Fruit fly (Drosophila melanogaster) whole organism, prepupa: ENCODE results near the gene Mpcp2.

Source experiments
- Blimp-1 ChIP-seq: fragments of 200-800 bp; sonication (Bioruptor generic); optimal IDR thresholded peaks from 3 replicates; lab custom pipeline; 2017; ENCODE audit warnings: missing biosample characterization, missing genetic modification characterization, mild to moderate bottlenecking, moderate library complexity, missing genetic modification reagents
- CG10631 ChIP-seq: fragments of 200-800 bp; sonication (Bioruptor generic); optimal IDR thresholded peaks from 2 replicates; lab custom pipeline; 2016; ENCODE audit warnings: missing biosample characterization, missing genetic modification characterization
- CG10669 ChIP-seq: fragments of 200-800 bp; sonication (Bioruptor generic); optimal IDR thresholded peaks from 3 replicates; lab custom pipeline; 2018; ENCODE audit warnings: missing biosample characterization, mild to moderate bottlenecking, missing genetic modification characterization, moderate library complexity
- CG11294 ChIP-seq: fragments of 200-800 bp; sonication (Bioruptor generic); IDR thresholded peaks from 2 replicates; pipeline ENCODE4 v1.3.6; 2022; ENCODE audit warnings: missing biosample characterization, missing genetic modification characterization
- CG11762 ChIP-seq: fragments of 200-800 bp; sonication (Bioruptor generic); optimal IDR thresholded peaks from 3 replicates; lab custom pipeline; 2016; ENCODE audit warnings: missing biosample characterization, missing genetic modification characterization; ENCODE audit not compliant: insufficient read depth
- CG11902 ChIP-seq: fragments of 200-800 bp; sonication (Bioruptor generic); optimal IDR thresholded peaks from 3 replicates; lab custom pipeline; 2016; ENCODE audit warnings: missing biosample characterization, missing genetic modification characterization
- CG15336 ChIP-seq: fragments of 200-800 bp; sonication (Bioruptor generic); IDR thresholded peaks from 2 replicates; pipeline ENCODE4 v1.3.6; 2022; ENCODE audit warnings: missing biosample characterization, missing genetic modification characterization
- CG1621 ChIP-seq: fragments of 200-800 bp; sonication (Bioruptor generic); optimal IDR thresholded peaks from 3 replicates; lab custom pipeline; 2018; ENCODE audit warnings: missing biosample characterization, mild to moderate bottlenecking, missing genetic modification characterization
- CG16779 ChIP-seq: fragments of 200-800 bp; sonication (Bioruptor generic); optimal IDR thresholded peaks from 3 replicates; lab custom pipeline; 2017; ENCODE audit warnings: missing biosample characterization, mild to moderate bottlenecking, missing genetic modification characterization
- CG3032 ChIP-seq: fragments of 200-800 bp; optimal IDR thresholded peaks from 2 replicates; lab custom pipeline; 2019; ENCODE audit warnings: missing biosample characterization, mild to moderate bottlenecking, missing genetic modification characterization, moderate library complexity
- CG31627 ChIP-seq: fragments of 200-800 bp; sonication (Bioruptor generic); optimal IDR thresholded peaks from 3 replicates; lab custom pipeline; 2016; ENCODE audit warnings: missing biosample characterization, missing genetic modification characterization
- CG32006 ChIP-seq: fragments of 200-800 bp; sonication (Bioruptor generic); optimal IDR thresholded peaks from 3 replicates; lab custom pipeline; 2017; ENCODE audit warnings: missing biosample characterization, mild to moderate bottlenecking, missing genetic modification characterization
- CG34406 ChIP-seq: fragments of 200-800 bp; sonication (Bioruptor generic); optimal IDR thresholded peaks from 3 replicates; lab custom pipeline; 2016; ENCODE audit warnings: missing biosample characterization, missing genetic modification characterization
- CG3919 ChIP-seq: fragments of 200-800 bp; sonication (Bioruptor generic); optimal IDR thresholded peaks from 3 replicates; lab custom pipeline; 2016; ENCODE audit warnings: missing biosample characterization, missing genetic modification characterization
- CG4318 ChIP-seq: fragments of 200-800 bp; sonication (Bioruptor generic); optimal IDR thresholded peaks from 3 replicates; lab custom pipeline; 2017; ENCODE audit warnings: missing biosample characterization, mild to moderate bottlenecking, missing genetic modification characterization
- CG6276 ChIP-seq: fragments of 200-800 bp; sonication (Bioruptor generic); optimal IDR thresholded peaks from 2 replicates; lab custom pipeline; 2017; ENCODE audit warnings: missing biosample characterization, mild to moderate bottlenecking, missing genetic modification characterization
- CG6792 ChIP-seq: fragments of 200-800 bp; sonication (Bioruptor generic); optimal IDR thresholded peaks from 3 replicates; lab custom pipeline; 2016; ENCODE audit warnings: missing biosample characterization, missing genetic modification characterization
- CG6808 ChIP-seq: fragments of 200-800 bp; sonication (Bioruptor generic); optimal IDR thresholded peaks from 3 replicates; lab custom pipeline; 2017; ENCODE audit warnings: missing biosample characterization, missing genetic modification characterization, mild to moderate bottlenecking, moderate library complexity, missing genetic modification reagents
- CG6854 ChIP-seq: fragments of 200-800 bp; sonication (Bioruptor generic); optimal IDR thresholded peaks from 2 replicates; lab custom pipeline; 2017; ENCODE audit warnings: missing biosample characterization, mild to moderate bottlenecking, missing genetic modification characterization
- CG7368 ChIP-seq: fragments of 200-800 bp; sonication (Bioruptor generic); optimal IDR thresholded peaks from 3 replicates; lab custom pipeline; 2016; ENCODE audit warnings: missing biosample characterization, missing genetic modification characterization
- CG8119 ChIP-seq: fragments of 200-800 bp; sonication (Bioruptor generic); IDR thresholded peaks from 3 replicates; pipeline ENCODE4 v1.3.6; 2022; ENCODE audit warnings: missing biosample characterization, missing genetic modification characterization
- CG8319 ChIP-seq: fragments of 200-800 bp; sonication (Bioruptor generic); optimal IDR thresholded peaks from 3 replicates; lab custom pipeline; 2016; ENCODE audit warnings: missing biosample characterization, missing genetic modification characterization
- CG8632 ChIP-seq: fragments of 200-800 bp; sonication (Bioruptor generic); optimal IDR thresholded peaks from 3 replicates; lab custom pipeline; 2016; ENCODE audit warnings: missing biosample characterization, missing genetic modification characterization
- Eip75B ChIP-seq: fragments of 200-800 bp; sonication (Bioruptor generic); optimal IDR thresholded peaks from 3 replicates; lab custom pipeline; 2016; ENCODE audit warnings: missing biosample characterization, missing genetic modification characterization
- Eip78C ChIP-seq: fragments of 200-800 bp; sonication (Bioruptor generic); peaks from one replicate; lab custom pipeline; 2016; ENCODE audit warnings: missing biosample characterization, missing genetic modification characterization
- Eip93F ChIP-seq: fragments of 200-800 bp; sonication (Bioruptor generic); optimal IDR thresholded peaks from 2 replicates; lab custom pipeline; 2016; ENCODE audit warnings: missing biosample characterization, mild to moderate bottlenecking, missing genetic modification characterization
- Ets21C ChIP-seq: fragments of 200-800 bp; sonication (Bioruptor generic); optimal IDR thresholded peaks from 3 replicates; lab custom pipeline; 2016; ENCODE audit warnings: missing biosample characterization, missing genetic modification characterization
- Ets96B ChIP-seq: fragments of 200-800 bp; optimal IDR thresholded peaks from 2 replicates; lab custom pipeline; 2019; ENCODE audit warnings: missing biosample characterization, mild to moderate bottlenecking, missing genetic modification characterization, moderate library complexity
- Gug ChIP-seq: fragments of 200-800 bp; sonication (Bioruptor generic); IDR thresholded peaks from 2 replicates; pipeline ENCODE4 v1.3.6; 2022; ENCODE audit warnings: missing biosample characterization, missing genetic modification characterization
- Hr38 ChIP-seq: sonication (Bioruptor generic); optimal IDR thresholded peaks from 2 replicates; lab custom pipeline; 2016; ENCODE audit warnings: missing biosample characterization, missing genetic modification characterization
- Hr4 ChIP-seq: fragments of 200-800 bp; sonication (Bioruptor generic); optimal IDR thresholded peaks from 3 replicates; lab custom pipeline; 2016; ENCODE audit warnings: missing biosample characterization, missing genetic modification characterization
- Lpt ChIP-seq: fragments of 200-800 bp; sonication (Bioruptor generic); optimal IDR thresholded peaks from 3 replicates; lab custom pipeline; 2016; ENCODE audit warnings: missing biosample characterization, missing genetic modification characterization
- Smox ChIP-seq: fragments of 200-800 bp; sonication (Bioruptor generic); optimal IDR thresholded peaks from 3 replicates; lab custom pipeline; 2016; ENCODE audit warnings: missing biosample characterization, missing genetic modification characterization
- Sox102F ChIP-seq: fragments of 200-800 bp; sonication (Bioruptor generic); optimal IDR thresholded peaks from 2 replicates; lab custom pipeline; 2016; ENCODE audit warnings: missing biosample characterization, mild to moderate bottlenecking, missing genetic modification characterization
- Sox14 ChIP-seq: fragments of 200-800 bp; sonication (Bioruptor generic); optimal IDR thresholded peaks from 3 replicates; lab custom pipeline; 2016; ENCODE audit warnings: missing biosample characterization, missing genetic modification characterization
- Sox15 ChIP-seq: fragments of 200-800 bp; sonication (Bioruptor generic); optimal IDR thresholded peaks from 3 replicates; lab custom pipeline; 2016; ENCODE audit warnings: missing biosample characterization, missing genetic modification characterization
- achi ChIP-seq: fragments of 200-800 bp; sonication (Bioruptor generic); optimal IDR thresholded peaks from 3 replicates; lab custom pipeline; 2016; ENCODE audit warnings: missing biosample characterization, missing genetic modification characterization
- acj6 ChIP-seq: fragments of 200-800 bp; sonication (Bioruptor generic); optimal IDR thresholded peaks from 3 replicates; lab custom pipeline; 2016; ENCODE audit warnings: missing biosample characterization, missing genetic modification characterization
- cyc ChIP-seq: fragments of 200-800 bp; sonication (Bioruptor generic); optimal IDR thresholded peaks from 3 replicates; lab custom pipeline; 2016; ENCODE audit warnings: missing biosample characterization, missing genetic modification characterization
- dac ChIP-seq: fragments of 200-800 bp; sonication (Bioruptor generic); optimal IDR thresholded peaks from 2 replicates; lab custom pipeline; 2017; ENCODE audit warnings: missing biosample characterization, mild to moderate bottlenecking, missing genetic modification characterization
- dsx ChIP-seq: fragments of 200-800 bp; optimal IDR thresholded peaks from 3 replicates; lab custom pipeline; 2019; ENCODE audit warnings: missing biosample characterization, mild to moderate bottlenecking, missing genetic modification characterization, moderate library complexity; ENCODE audit not compliant: poor library complexity, severe bottlenecking
- eg ChIP-seq: fragments of 200-800 bp; sonication (Bioruptor generic); IDR thresholded peaks from 3 replicates; pipeline ENCODE4 v1.3.6; 2022; ENCODE audit warnings: missing biosample characterization, missing genetic modification characterization
- esn ChIP-seq: fragments of 200-800 bp; sonication (Bioruptor generic); optimal IDR thresholded peaks from 2 replicates; lab custom pipeline; 2016; ENCODE audit warnings: missing biosample characterization, mild to moderate bottlenecking, missing genetic modification characterization, moderate library complexity
- fd59A ChIP-seq: fragments of 200-800 bp; sonication (Bioruptor generic); optimal IDR thresholded peaks from 2 replicates; lab custom pipeline; 2017; ENCODE audit warnings: missing biosample characterization, mild to moderate bottlenecking, missing genetic modification characterization, missing genetic modification reagents
- fd85E ChIP-seq: fragments of 200-800 bp; sonication (Bioruptor generic); optimal IDR thresholded peaks from 3 replicates; lab custom pipeline; 2016; ENCODE audit warnings: missing biosample characterization, missing genetic modification characterization
- fkh ChIP-seq: fragments of 200-800 bp; sonication (Bioruptor generic); optimal IDR thresholded peaks from 3 replicates; lab custom pipeline; 2017; ENCODE audit warnings: missing biosample characterization, mild to moderate bottlenecking, missing genetic modification characterization, moderate library complexity
- lz ChIP-seq: fragments of 200-800 bp; sonication (Bioruptor generic); optimal IDR thresholded peaks from 3 replicates; lab custom pipeline; 2016; ENCODE audit warnings: missing biosample characterization, missing genetic modification characterization
- pdm3 ChIP-seq: fragments of 200-800 bp; sonication (Bioruptor generic); optimal IDR thresholded peaks from 3 replicates; lab custom pipeline; 2016; ENCODE audit warnings: missing biosample characterization, missing genetic modification characterization
- salr ChIP-seq, 2 experiments: fragments of 200-800 bp; sonication (Bioruptor generic); optimal IDR thresholded peaks; 3 replicates each; lab custom pipeline; 2016 to 2018; ENCODE audit warnings: missing biosample characterization in 2 of 2, missing genetic modification characterization in 2 of 2, mild to moderate bottlenecking in 1 of 2
- spab ChIP-seq: fragments of 200-800 bp; sonication (Bioruptor generic); optimal IDR thresholded peaks from 2 replicates; lab custom pipeline; 2017; ENCODE audit warnings: missing biosample characterization, mild to moderate bottlenecking, missing genetic modification characterization, missing genetic modification reagents
- topi ChIP-seq: fragments of 200-800 bp; sonication (Bioruptor generic); optimal IDR thresholded peaks from 3 replicates; lab custom pipeline; 2016; ENCODE audit warnings: missing biosample characterization, missing genetic modification characterization
- vri ChIP-seq: fragments of 200-800 bp; sonication (Bioruptor generic); optimal IDR thresholded peaks from 3 replicates; lab custom pipeline; 2016; ENCODE audit warnings: missing biosample characterization, mild to moderate bottlenecking, missing genetic modification characterization

Mpcp2 gene

dm6 chr3L:14534619-14535018, 2.8 kb upstream of the Mpcp2 start:
- TF ChIP-seq lz (GFP tag; lab: Kevin White, UChicago) = peak; percentile 21
- TF ChIP-seq pdm3 (GFP tag; lab: Kevin White, UChicago) = peak; percentile 76
- peak; percentile 77 for TF ChIP-seq eg (GFP tag; lab: Robert Waterston, UW)
- peak; percentile 20 for TF ChIP-seq cyc (GFP tag; lab: Kevin White, UChicago)
- TF ChIP-seq CG8319 (GFP tag; lab: Kevin White, UChicago) = peak; percentile 23
- peak; percentile 49 for TF ChIP-seq topi (GFP tag; lab: Kevin White, UChicago)
- 0 out of 2 replicates have a peak, but pooled peaks have one; percentile 48 for TF ChIP-seq CG11294 (GFP tag; lab: Robert Waterston, UW)
- peak; percentile 62 for TF ChIP-seq Ets96B
- TF ChIP-seq CG10669 (GFP tag; lab: Kevin White, UChicago) = peak; percentile 22
- peak in 1 of 2 experiments; percentile 76 for TF ChIP-seq salr (GFP tag; optimal IDR thresholded peaks at IDR 0.05; lab: Kevin White, UChicago)
- TF ChIP-seq Hr4 (GFP tag; lab: Kevin White, UChicago) = peak; percentile 91
- no peak for TF ChIP-seq vri
- TF ChIP-seq Gug (GFP tag; lab: Robert Waterston, UW) = peak; percentile 71
- no peak for TF ChIP-seq Ets21C (GFP tag; lab: Kevin White, UChicago)
- TF ChIP-seq fkh (GFP tag; lab: Kevin White, UChicago) = no peak
- peak; percentile 50 for TF ChIP-seq esn
- peak; percentile 75 for TF ChIP-seq CG4318 (GFP tag; lab: Kevin White, UChicago)
- TF ChIP-seq fd59A (GFP tag; lab: Kevin White, UChicago) = peak; percentile 20
- peak; percentile 44 for TF ChIP-seq CG8632 (GFP tag; lab: Kevin White, UChicago)
- TF ChIP-seq CG6792 (GFP tag; lab: Kevin White, UChicago) = peak; percentile 51
- peak; percentile 89 for TF ChIP-seq CG8119
- TF ChIP-seq CG11902 (GFP tag; lab: Kevin White, UChicago) = no peak
- TF ChIP-seq CG32006 (GFP tag; lab: Kevin White, UChicago) = peak; percentile 88
- peak; percentile 86 for TF ChIP-seq CG15336 (GFP tag; lab: Robert Waterston, UW)
- TF ChIP-seq Lpt = peak; percentile 64
- peak; percentile 63 for TF ChIP-seq CG10631 (GFP tag; lab: Kevin White, UChicago)
- no peak for TF ChIP-seq CG31627 (GFP tag; lab: Kevin White, UChicago)
- TF ChIP-seq CG3919 (GFP tag; lab: Kevin White, UChicago) = peak; percentile 70
- TF ChIP-seq Blimp-1 (GFP tag; lab: Kevin White, UChicago) = no peak
- TF ChIP-seq Eip93F (GFP tag; lab: Kevin White, UChicago) = no peak
- no peak for TF ChIP-seq CG16779 (tag; lab: Kevin White, UChicago)
- peak; percentile 94 for TF ChIP-seq Eip78C (GFP tag; lab: Kevin White, UChicago)
- peak; percentile 32 for TF ChIP-seq Sox102F
- peak; percentile 20 for TF ChIP-seq CG34406 (GFP tag; lab: Kevin White, UChicago)
- TF ChIP-seq achi (GFP tag; lab: Kevin White, UChicago) = peak; percentile 73
- TF ChIP-seq CG6276 (GFP tag; lab: Kevin White, UChicago) = peak; percentile 80
- TF ChIP-seq CG3032 (tag; lab: Kevin White, UChicago) = peak; percentile 62
- peak; percentile 47 for TF ChIP-seq CG11762
- peak; percentile 55 for TF ChIP-seq acj6 (GFP tag; lab: Kevin White, UChicago)
- peak; percentile 47 for TF ChIP-seq spab (GFP tag; lab: Kevin White, UChicago)
- TF ChIP-seq CG6808 = peak; percentile 59
- TF ChIP-seq Hr38 = no peak
- no peak for TF ChIP-seq CG6854 (GFP tag; lab: Kevin White, UChicago)
- TF ChIP-seq Smox (GFP tag; lab: Kevin White, UChicago) = peak; percentile 11
- no peak for TF ChIP-seq fd85E (GFP tag; lab: Kevin White, UChicago)
- TF ChIP-seq Eip75B (GFP tag; lab: Kevin White, UChicago) = peak; percentile 59
- peak; percentile 62 for TF ChIP-seq dac
- peak; percentile 58 for TF ChIP-seq Sox14 (GFP tag; lab: Kevin White, UChicago)
- peak; percentile 32 for TF ChIP-seq CG7368 (GFP tag; lab: Kevin White, UChicago)
- no peak for TF ChIP-seq CG1621 (tag; lab: Kevin White, UChicago)
- peak; percentile 56 for TF ChIP-seq dsx
- no peak for TF ChIP-seq Sox15 (GFP tag; lab: Kevin White, UChicago)
